Worm (Caenorhabditis elegans) whole organism, late embryonic: Measurements from ENCODE around the gene srh-297.

Source experiments
- eyg-1 ChIP-seq: sonication (generic microtip); optimal IDR thresholded peaks from 2 replicates; lab custom pipeline; 2016; ENCODE audit warnings: missing genotype, missing genetic modification characterization, missing compliant biosample characterization
- fax-1 ChIP-seq: sonication (generic microtip); optimal IDR thresholded peaks from 2 replicates; lab custom pipeline; 2016; ENCODE audit warnings: missing genotype, missing genetic modification characterization, missing compliant biosample characterization
- gmeb-2 ChIP-seq: sonication (generic microtip); optimal IDR thresholded peaks from 2 replicates; lab custom pipeline; 2016; ENCODE audit warnings: missing genetic modification characterization, inconsistent platforms, missing compliant biosample characterization

ce11 chrII:3247556-3247955 lies 17.2 kb upstream of the srh-297 start:
- no peak for TF ChIP-seq gmeb-2 (tag; lab: Kevin White, UChicago)
- TF ChIP-seq eyg-1 (tag; lab: Kevin White, UChicago): no peak
- TF ChIP-seq fax-1: no peak
